Fruit fly (Drosophila melanogaster) whole organism, embryonic: ENCODE data around the gene Pex11c.

Source experiments
- CG14050 ChIP-seq: fragments of 200-800 bp; sonication (Bioruptor generic); IDR thresholded peaks from 3 replicates; pipeline ENCODE4 v1.3.6; 2022; ENCODE audit warnings: missing biosample characterization, missing genetic modification characterization
- CG14667 ChIP-seq: fragments of 200-800 bp; sonication (Bioruptor generic); IDR thresholded peaks from 2 replicates; pipeline ENCODE4 v1.3.6; 2022; ENCODE audit warnings: missing biosample characterization, missing genetic modification characterization
- CG3281 ChIP-seq: fragments of 200-800 bp; sonication (Bioruptor generic); optimal IDR thresholded peaks from 3 replicates; lab custom pipeline; 2017; ENCODE audit warnings: missing biosample characterization, mild to moderate bottlenecking, missing genetic modification characterization
- ash1 ChIP-seq: fragments of 200-800 bp; sonication (Bioruptor generic); optimal IDR thresholded peaks from 2 replicates; lab custom pipeline; 2018; ENCODE audit warnings: missing biosample characterization, mild to moderate bottlenecking, missing genetic modification characterization

DNA sequence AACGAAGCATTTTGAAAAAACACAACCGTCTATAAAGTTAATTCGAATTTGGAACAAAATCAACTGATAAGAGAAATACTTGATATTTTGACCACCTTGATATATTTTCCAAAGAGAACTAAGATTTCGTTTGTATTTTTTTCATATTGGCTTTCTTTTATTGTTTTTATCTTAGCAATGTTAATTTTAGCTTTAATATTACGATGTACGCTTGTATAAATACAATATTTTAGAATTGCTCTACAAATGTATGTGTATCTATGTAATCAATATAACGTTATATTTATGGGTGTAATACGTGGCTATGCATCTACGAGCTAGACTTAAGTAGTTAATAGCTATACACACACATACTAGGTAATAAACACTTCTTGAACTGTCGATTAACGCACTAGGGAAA, 31.9 kb downstream of the Pex11c start, which contains the start of gene bb8:
- TF ChIP-seq CG14050 (GFP tag; lab: Robert Waterston, UW) (no peak), CG3281 (no peak), CG14667 (GFP tag; lab: Robert Waterston, UW) (no peak), ash1 (GFP tag; lab: Kevin White, UChicago) (no peak)
